Fruit fly (Drosophila melanogaster): ENCODE results near the gene CG1239.

CG1239 gene

dm6 chr3R:5778731-5779593, 45.6 kb downstream of the CG1239 start, which contains the start of gene jagn:
jagn (plus strand) TSS chr3R:5779315.
- TF ChIP-seq Eip74EF (GFP tag; optimal IDR thresholded peaks at IDR 0.05) (peak in 1 of 2 experiments; percentile 15), Chrac-16 (GFP tag; optimal IDR thresholded peaks at IDR 0.05) (peak; percentile 44), CG14860 (GFP tag; IDR thresholded peaks at IDR 0.05; ENCODE audit: partially characterized antibody) (peak; percentile 99), mam (GFP tag; optimal IDR thresholded peaks at IDR 0.05) (peak; percentile 79), CrebB (tag; optimal IDR thresholded peaks at IDR 0.05) (peak; percentile 66), CG34224 (GFP tag; IDR thresholded peaks at IDR 0.05; ENCODE audit: partially characterized antibody) (peak; percentile 98), CG14710 (tag; optimal IDR thresholded peaks at IDR 0.05) (peak; percentile 82), ci (GFP tag; IDR thresholded peaks at IDR 0.05) (peak; percentile 82), HLHmδ (GFP tag; optimal IDR thresholded peaks at IDR 0.05) (no peak), Usf (GFP tag; optimal IDR thresholded peaks at IDR 0.05) (peak; percentile 42), sens (GFP tag) (peak; percentile 90), Kr (GFP tag; optimal IDR thresholded peaks at IDR 0.05) (no peak), HLH4C (GFP tag; IDR thresholded peaks at IDR 0.05; ENCODE audit: partially characterized antibody) (peak; percentile 99), CG6813 (GFP tag; optimal IDR thresholded peaks at IDR 0.05) (no peak), br (optimal IDR thresholded peaks at IDR 0.05) (no peak), CG18619 (GFP tag; optimal IDR thresholded peaks at IDR 0.05) (peak; percentile 53), jing (GFP tag; optimal IDR thresholded peaks at IDR 0.05) (no peak), Myb (GFP tag; optimal IDR thresholded peaks at IDR 0.05) (peak; percentile 95), CG14667 (GFP tag; IDR thresholded peaks at IDR 0.05) (peak; percentile 27), CG12236 (GFP tag; optimal IDR thresholded peaks at IDR 0.05) (no peak), pum (GFP tag; optimal IDR thresholded peaks at IDR 0.05) (peak; percentile 48), Ada2b (GFP tag; IDR thresholded peaks at IDR 0.05) (peak; percentile 50; the same call in 1 of the 2 replicates), maf-S (GFP tag; optimal IDR thresholded peaks at IDR 0.05) (peak; percentile 46), Sox102F (GFP tag; optimal IDR thresholded peaks at IDR 0.05) (peak; percentile 26), CG31224 (GFP tag; IDR thresholded peaks at IDR 0.05) (no peak), dati (GFP tag; IDR thresholded peaks at IDR 0.05) (no peak), grau (tag; optimal IDR thresholded peaks at IDR 0.05) (peak; percentile 55), CG42726 (GFP tag; IDR thresholded peaks at IDR 0.05; ENCODE audit: partially characterized antibody) (peak; percentile 100), jigr1 (GFP tag; IDR thresholded peaks at IDR 0.05) (no peak), CG17612 (GFP tag; IDR thresholded peaks at IDR 0.05) (no peak), CG3281 (GFP tag; optimal IDR thresholded peaks at IDR 0.05) (peak; percentile 35), kah (GFP tag; optimal IDR thresholded peaks at IDR 0.05) (no peak), CG9876 (GFP tag; optimal IDR thresholded peaks at IDR 0.05) (peak; percentile 60), z (GFP tag; IDR thresholded peaks at IDR 0.05) (no peak), dan (GFP tag; IDR thresholded peaks at IDR 0.05) (no peak), fd3F (GFP tag; optimal IDR thresholded peaks at IDR 0.05) (peak; percentile 18), Blimp-1 (GFP tag; optimal IDR thresholded peaks at IDR 0.05) (peak; percentile 61), row (GFP tag; IDR thresholded peaks at IDR 0.05) (peak; percentile 71), CG7963 (GFP tag; IDR thresholded peaks at IDR 0.05; ENCODE audit: partially characterized antibody) (peak; percentile 100), CG1792 (GFP tag; optimal IDR thresholded peaks at IDR 0.05) (peak; percentile 35), MESR4 (GFP tag; optimal IDR thresholded peaks at IDR 0.05) (peak; percentile 93), ind (GFP tag; optimal IDR thresholded peaks at IDR 0.05) (peak; percentile 60), CG12769 (tag; optimal IDR thresholded peaks at IDR 0.05) (no peak), Hey (tag; optimal IDR thresholded peaks at IDR 0.05) (no peak), CG4360 (GFP tag; IDR thresholded peaks at IDR 0.05) (no peak), nerfin-1 (tag; optimal IDR thresholded peaks at IDR 0.05) (peak; percentile 54), CG6791 (GFP tag; IDR thresholded peaks at IDR 0.05; ENCODE audit: partially characterized antibody) (peak; percentile 100), Vsx1 (GFP tag; optimal IDR thresholded peaks at IDR 0.05) (peak; percentile 17)
